Worm (Caenorhabditis elegans) whole organism, L4/young adult: Measurements from ENCODE around the gene lgc-53.

ENCODE experiments used
- W03F9.2 ChIP-seq: fragments of 150-350 bp; optimal IDR thresholded peaks from 2 replicates; lab custom pipeline; 2014; ENCODE audit warnings: missing biosample characterization, missing genetic modification characterization
- dao-5 ChIP-seq: sonication (generic microtip); optimal IDR thresholded peaks from 2 replicates; lab custom pipeline; 2016; ENCODE audit warnings: missing genotype, missing genetic modification characterization, moderate library complexity, missing compliant biosample characterization
- him-1 ChIP-seq: sonication (generic microtip); optimal IDR thresholded peaks from 2 replicates; lab custom pipeline; 2016; ENCODE audit warnings: missing genotype, missing genetic modification reagents, missing genetic modification characterization, missing compliant biosample characterization

DNA sequence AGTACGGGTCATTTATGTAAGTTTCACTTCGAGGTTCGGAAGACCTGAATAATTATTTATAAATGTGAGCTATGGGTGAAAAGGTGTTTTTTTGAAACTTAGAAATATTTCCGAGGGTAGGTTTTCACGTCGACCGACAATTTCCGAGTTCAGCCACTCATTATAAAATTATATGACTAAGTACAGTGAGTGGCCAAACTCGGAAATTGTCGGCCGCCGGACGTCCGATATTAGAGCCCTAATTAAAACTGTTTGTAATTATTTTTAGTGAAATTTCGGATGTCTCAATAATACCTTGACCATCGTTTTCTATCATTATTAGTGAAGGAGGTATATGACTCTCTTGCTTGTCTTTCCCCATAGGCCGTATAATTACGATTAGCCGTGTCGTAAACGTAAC, 44.0 kb upstream of the lgc-53 start:
- TF ChIP-seq him-1 (tag; lab: Kevin White, UChicago) (no peak), dao-5 (tag; lab: Kevin White, UChicago) (no peak), W03F9.2 (tag; lab: Kevin White, UChicago) (no peak)
